Fruit fly (Drosophila melanogaster) whole organism, embryonic: ENCODE results near the gene CG34149.

Experiments
- CG10979 ChIP-seq: fragments of 200-800 bp; sonication (Bioruptor generic); optimal IDR thresholded peaks from 2 replicates; lab custom pipeline; 2018; ENCODE audit warnings: missing biosample characterization, mild to moderate bottlenecking, missing genetic modification characterization, moderate library complexity
- CG11398 ChIP-seq: fragments of 200-800 bp; sonication (Bioruptor generic); optimal IDR thresholded peaks from 2 replicates; lab custom pipeline; 2016; ENCODE audit warnings: missing biosample characterization, missing genetic modification characterization
- CG11456 ChIP-seq: fragments of 200-800 bp; sonication (Bioruptor generic); IDR thresholded peaks from 3 replicates; pipeline ENCODE4 v1.3.6; 2022; ENCODE audit warnings: missing biosample characterization, missing genetic modification characterization
- CG12236 ChIP-seq: fragments of 200-800 bp; sonication (Bioruptor generic); optimal IDR thresholded peaks from 2 replicates; lab custom pipeline; 2016; ENCODE audit warnings: missing biosample characterization, missing genetic modification characterization
- CG13287 ChIP-seq: fragments of 200-800 bp; sonication (Bioruptor generic); IDR thresholded peaks from 2 replicates; pipeline ENCODE4 v1.3.6; 2022; ENCODE audit warnings: missing biosample characterization, missing genetic modification characterization; ENCODE audit not compliant: partially characterized antibody
- CG13894 ChIP-seq: fragments of 200-800 bp; sonication (Bioruptor generic); optimal IDR thresholded peaks from 3 replicates; lab custom pipeline; 2018; ENCODE audit warnings: missing biosample characterization, mild to moderate bottlenecking, missing genetic modification characterization, moderate library complexity
- CG14710 ChIP-seq: fragments of 200-800 bp; sonication (Bioruptor generic); optimal IDR thresholded peaks from 3 replicates; lab custom pipeline; 2019; ENCODE audit warnings: missing biosample characterization, mild to moderate bottlenecking, missing genetic modification characterization, moderate library complexity
- CG15011 ChIP-seq: fragments of 200-800 bp; sonication (Bioruptor generic); optimal IDR thresholded peaks from 3 replicates; lab custom pipeline; 2018; ENCODE audit warnings: missing biosample characterization, mild to moderate bottlenecking, missing genetic modification characterization
- CG15073 ChIP-seq: fragments of 200-800 bp; sonication (Bioruptor generic); optimal IDR thresholded peaks from 2 replicates; lab custom pipeline; 2016; ENCODE audit warnings: missing biosample characterization, missing genetic modification characterization
- CG15269 ChIP-seq: fragments of 200-800 bp; sonication (Bioruptor generic); optimal IDR thresholded peaks from 2 replicates; lab custom pipeline; 2018; ENCODE audit warnings: missing biosample characterization, mild to moderate bottlenecking, missing genetic modification characterization, moderate library complexity
- CG15479 ChIP-seq: fragments of 200-800 bp; sonication (Bioruptor generic); optimal IDR thresholded peaks from 3 replicates; lab custom pipeline; 2019; ENCODE audit warnings: missing biosample characterization, mild to moderate bottlenecking, missing genetic modification characterization, moderate library complexity
- CG18262 ChIP-seq: fragments of 200-800 bp; optimal IDR thresholded peaks from 3 replicates; lab custom pipeline; 2019; ENCODE audit warnings: missing biosample characterization, mild to moderate bottlenecking, missing genetic modification characterization, moderate library complexity
- CG2120 ChIP-seq: fragments of 200-800 bp; sonication (Bioruptor generic); optimal IDR thresholded peaks from 3 replicates; lab custom pipeline; 2016; ENCODE audit warnings: missing biosample characterization, missing genetic modification characterization
- CG31441 ChIP-seq: fragments of 200-800 bp; sonication (Bioruptor generic); IDR thresholded peaks from 2 replicates; pipeline ENCODE4 v1.3.6; 2022; ENCODE audit warnings: missing biosample characterization, missing genetic modification characterization
- CG32772 ChIP-seq: fragments of 200-800 bp; sonication (Bioruptor generic); IDR thresholded peaks from 2 replicates; pipeline ENCODE4 v1.3.6; 2022; ENCODE audit warnings: missing biosample characterization, missing genetic modification characterization
- CG3281 ChIP-seq: fragments of 200-800 bp; sonication (Bioruptor generic); optimal IDR thresholded peaks from 3 replicates; lab custom pipeline; 2017; ENCODE audit warnings: missing biosample characterization, mild to moderate bottlenecking, missing genetic modification characterization
- CG3407 ChIP-seq: fragments of 200-800 bp; sonication (Bioruptor generic); optimal IDR thresholded peaks from 2 replicates; lab custom pipeline; 2018; ENCODE audit warnings: missing biosample characterization, mild to moderate bottlenecking, missing genetic modification characterization
- CG4854 ChIP-seq: fragments of 200-800 bp; sonication (Bioruptor generic); optimal IDR thresholded peaks from 2 replicates; lab custom pipeline; 2016; ENCODE audit warnings: missing biosample characterization, missing genetic modification characterization, inconsistent platforms
- CG6175 ChIP-seq: fragments of 200-800 bp; sonication (Bioruptor generic); IDR thresholded peaks from 3 replicates; pipeline ENCODE4 v1.3.6; 2022; ENCODE audit warnings: missing biosample characterization, missing genetic modification characterization
- CG6854 ChIP-seq: fragments of 200-800 bp; sonication (Bioruptor generic); optimal IDR thresholded peaks from 3 replicates; lab custom pipeline; 2017; ENCODE audit warnings: missing biosample characterization, mild to moderate bottlenecking, missing genetic modification characterization
- CG8765 ChIP-seq: fragments of 200-800 bp; sonication (Bioruptor generic); IDR thresholded peaks from 2 replicates; pipeline ENCODE4 v1.3.6; 2022; ENCODE audit warnings: missing biosample characterization, missing genetic modification characterization
- CG9797 ChIP-seq: fragments of 200-800 bp; sonication (Bioruptor generic); optimal IDR thresholded peaks from 3 replicates; lab custom pipeline; 2018; ENCODE audit warnings: missing biosample characterization, mild to moderate bottlenecking, missing genetic modification characterization
- CG9817 ChIP-seq: fragments of 200-800 bp; sonication (Bioruptor generic); optimal IDR thresholded peaks from 2 replicates; lab custom pipeline; 2018; ENCODE audit warnings: missing biosample characterization, mild to moderate bottlenecking, missing genetic modification characterization, moderate library complexity
- CG9876 ChIP-seq: fragments of 200-800 bp; sonication (Bioruptor generic); optimal IDR thresholded peaks from 2 replicates; lab custom pipeline; 2016; ENCODE audit warnings: missing biosample characterization, missing genetic modification characterization
- D19A ChIP-seq: fragments of 200-800 bp; optimal IDR thresholded peaks from 3 replicates; lab custom pipeline; 2019; ENCODE audit warnings: missing biosample characterization, mild to moderate bottlenecking, missing genetic modification characterization, moderate library complexity
- D19B ChIP-seq: fragments of 200-800 bp; sonication (Bioruptor generic); optimal IDR thresholded peaks from 2 replicates; lab custom pipeline; 2017; ENCODE audit warnings: missing biosample characterization, mild to moderate bottlenecking, missing genetic modification characterization
- Dip3 ChIP-seq: fragments of 200-800 bp; sonication (Bioruptor generic); optimal IDR thresholded peaks from 3 replicates; lab custom pipeline; 2016; ENCODE audit warnings: missing biosample characterization, missing genetic modification characterization
- Dref ChIP-seq: fragments of 200-800 bp; sonication (Bioruptor generic); IDR thresholded peaks from 2 replicates; pipeline ENCODE4 v1.3.6; 2022; ENCODE audit warnings: missing biosample characterization, missing genetic modification characterization
- E2f2 ChIP-seq: fragments of 200-800 bp; sonication (Bioruptor generic); IDR thresholded peaks from 2 replicates; pipeline ENCODE4 v1.3.6; 2022; ENCODE audit warnings: missing biosample characterization, missing genetic modification characterization
- Eip74EF ChIP-seq, 2 experiments: fragments of 200-800 bp in 1 of 2; fragments of >200 bp in 1 of 2; sonication (Bioruptor generic) in 1 of 2; optimal IDR thresholded peaks; 2 replicates each; lab custom pipeline; 2017 to 2019; ENCODE audit warnings: missing biosample characterization in 2 of 2, missing genetic modification characterization in 2 of 2, mild to moderate bottlenecking in 1 of 2, moderate library complexity in 1 of 2
- Elba2 ChIP-seq: fragments of 200-800 bp; sonication (Bioruptor generic); optimal IDR thresholded peaks from 3 replicates; lab custom pipeline; 2016; ENCODE audit warnings: missing biosample characterization, missing genetic modification characterization
- Ets65A ChIP-seq: fragments of 200-800 bp; sonication (Bioruptor generic); peaks from one replicate; lab custom pipeline; 2016; ENCODE audit warnings: missing biosample characterization, missing genetic modification characterization
- Gug ChIP-seq: fragments of 200-800 bp; sonication (Bioruptor generic); IDR thresholded peaks from 4 replicates; pipeline ENCODE4 v1.3.6; 2022; ENCODE audit warnings: missing biosample characterization, missing genetic modification characterization
- HHEX ChIP-seq: fragments of 200-800 bp; sonication (Bioruptor generic); optimal IDR thresholded peaks from 3 replicates; lab custom pipeline; 2017; ENCODE audit warnings: missing biosample characterization, mild to moderate bottlenecking, missing genetic modification characterization, missing genetic modification reagents
- Kr ChIP-seq: fragments of 200-800 bp; sonication (Bioruptor generic); optimal IDR thresholded peaks from 2 replicates; lab custom pipeline; 2017; ENCODE audit warnings: missing biosample characterization, mild to moderate bottlenecking, missing genetic modification characterization
- Lim3 ChIP-seq: fragments of 200-800 bp; sonication (Bioruptor generic); IDR thresholded peaks from 2 replicates; pipeline ENCODE4 v1.3.6; 2022; ENCODE audit warnings: missing biosample characterization, missing genetic modification characterization
- Lpt ChIP-seq: fragments of >200 bp; optimal IDR thresholded peaks from 2 replicates; lab custom pipeline; 2018; ENCODE audit warnings: missing biosample characterization, missing genetic modification characterization
- Rfx ChIP-seq: fragments of 200-800 bp; sonication (Bioruptor generic); IDR thresholded peaks from 2 replicates; pipeline ENCODE4 v1.3.6; 2022; ENCODE audit warnings: missing biosample characterization, missing genetic modification characterization
- Sox100B ChIP-seq: fragments of 200-800 bp; sonication (Bioruptor generic); optimal IDR thresholded peaks from 3 replicates; lab custom pipeline; 2018; ENCODE audit warnings: missing biosample characterization, mild to moderate bottlenecking, missing genetic modification characterization
- Taf1 ChIP-seq: fragments of 200-800 bp; sonication (Bioruptor generic); IDR thresholded peaks from 2 replicates; pipeline ENCODE4 v1.3.6; 2022; ENCODE audit warnings: missing biosample characterization, missing genetic modification characterization
- Tbp ChIP-seq: fragments of >200 bp; optimal IDR thresholded peaks from 2 replicates; lab custom pipeline; 2018; ENCODE audit warnings: missing biosample characterization, missing genetic modification characterization
- ac ChIP-seq: fragments of 200-800 bp; sonication (Bioruptor generic); optimal IDR thresholded peaks from 3 replicates; lab custom pipeline; 2017; ENCODE audit warnings: missing biosample characterization, mild to moderate bottlenecking, missing genetic modification characterization
- dan ChIP-seq: fragments of 200-800 bp; sonication (Bioruptor generic); IDR thresholded peaks from 2 replicates; pipeline ENCODE4 v1.3.6; 2022; ENCODE audit warnings: missing biosample characterization, missing genetic modification characterization
- gro ChIP-seq: fragments of 200-800 bp; sonication (Bioruptor generic); optimal IDR thresholded peaks from 2 replicates; lab custom pipeline; 2016; ENCODE audit warnings: missing biosample characterization, missing genetic modification characterization
- inv ChIP-seq: fragments of 200-800 bp; sonication (Bioruptor generic); IDR thresholded peaks from 2 replicates; pipeline ENCODE4 v1.3.6; 2022; ENCODE audit warnings: missing biosample characterization, missing genetic modification characterization; ENCODE audit not compliant: partially characterized antibody
- mld ChIP-seq: fragments of 200-800 bp; sonication (Bioruptor generic); IDR thresholded peaks from 3 replicates; pipeline ENCODE4 v1.3.6; 2022; ENCODE audit warnings: missing biosample characterization, missing genetic modification characterization; ENCODE audit not compliant: partially characterized antibody
- sim ChIP-seq: fragments of 200-800 bp; sonication (Bioruptor generic); IDR thresholded peaks from 2 replicates; pipeline ENCODE4 v1.3.6; 2022; ENCODE audit warnings: missing biosample characterization, missing genetic modification characterization
- sna ChIP-seq: fragments of 200-800 bp; sonication (Bioruptor generic); IDR thresholded peaks from 2 replicates; pipeline ENCODE4 v1.3.6; 2022; ENCODE audit warnings: missing biosample characterization, missing genetic modification characterization; ENCODE audit not compliant: partially characterized antibody
- vfl ChIP-seq: fragments of 200-800 bp; sonication (Bioruptor generic); optimal IDR thresholded peaks from 2 replicates; lab custom pipeline; 2016; ENCODE audit warnings: missing biosample characterization, missing genetic modification characterization
- wdn ChIP-seq: fragments of 200-800 bp; sonication (Bioruptor generic); IDR thresholded peaks from 2 replicates; pipeline ENCODE4 v1.3.6; 2022; ENCODE audit warnings: missing biosample characterization, missing genetic modification characterization

The CG34149 gene

dm6 chr3R:22358810-22359209 lies 21.1 kb upstream of the CG34149 start (continued):
- TF ChIP-seq CG31441: peak; percentile 85
- peak; percentile 67 for TF ChIP-seq HHEX (GFP tag; lab: Kevin White, UChicago)
- TF ChIP-seq dan (GFP tag; lab: Robert Waterston, UW): no peak
- TF ChIP-seq CG6175 (GFP tag; lab: Robert Waterston, UW): 0 out of 3 replicates have a peak, but pooled peaks have one; percentile 13
- TF ChIP-seq CG9797 (GFP tag; lab: Kevin White, UChicago): no peak
- TF ChIP-seq CG4854: peak; percentile 62
- no peak for TF ChIP-seq mld
- TF ChIP-seq wdn (GFP tag; lab: Robert Waterston, UW): 0 out of 2 replicates have a peak, but pooled peaks have one; percentile 11
- TF ChIP-seq Ets65A (GFP tag; lab: Kevin White, UChicago): no peak
- TF ChIP-seq vfl (GFP tag; lab: Kevin White, UChicago): no peak
- no peak for TF ChIP-seq CG13287 (GFP tag; lab: Robert Waterston, UW)
- peak; percentile 66 for TF ChIP-seq CG12236
- no peak for TF ChIP-seq D19B (GFP tag; lab: Kevin White, UChicago)
- TF ChIP-seq Dref: no peak
- TF ChIP-seq D19A (tag; lab: Kevin White, UChicago): peak; percentile 60
- no peak for TF ChIP-seq CG13894 (tag; lab: Kevin White, UChicago)
- TF ChIP-seq Dip3: no peak
- TF ChIP-seq Rfx (GFP tag; lab: Robert Waterston, UW): peak; percentile 69
- TF ChIP-seq CG15479 (GFP tag; lab: Kevin White, UChicago): peak; percentile 31
- peak; percentile 78 for TF ChIP-seq CG18262 (tag; lab: Kevin White, UChicago)
- peak; percentile 6 for TF ChIP-seq CG9876 (GFP tag; lab: Kevin White, UChicago)
- TF ChIP-seq Lim3 (GFP tag; lab: Robert Waterston, UW): no peak
- TF ChIP-seq CG9817 (tag; lab: Kevin White, UChicago): no peak
- TF ChIP-seq CG10979: peak; percentile 70
- TF ChIP-seq CG2120 (GFP tag; lab: Kevin White, UChicago): peak; percentile 52
- peak; percentile 54; the same call in 1 of the 2 replicates for TF ChIP-seq E2f2
- TF ChIP-seq Taf1 (GFP tag; lab: Robert Waterston, UW): no peak; the same call in 1 of the 2 replicates
- TF ChIP-seq sim: peak; percentile 69
- peak; percentile 33; the same call in 1 of the 4 replicates for TF ChIP-seq Gug (GFP tag; lab: Robert Waterston, UW)
- no peak for TF ChIP-seq Lpt (GFP tag; lab: Kevin White, UChicago)

dm6 chr3R:22362218-22362907 lies 17.6 kb upstream of the CG34149 start, which contains the start of the genes JMJD6, CG7071 and Muted:
TSS of gene JMJD6 (minus strand) at chr3R:22362371.
TSS of gene CG7071 (plus strand) at chr3R:22362620.
TSS of gene Muted (plus strand) at chr3R:22362620.
- TF ChIP-seq Sox100B (GFP tag; lab: Kevin White, UChicago) (peak; percentile 83), sna (GFP tag; lab: Robert Waterston, UW) (peak; percentile 91), CG32772 (GFP tag; lab: Robert Waterston, UW) (peak; percentile 86), CG13287 (GFP tag; lab: Robert Waterston, UW) (peak; percentile 94), CG11398 (GFP tag; lab: Kevin White, UChicago) (peak; percentile 78), CG15073 (GFP tag; lab: Kevin White, UChicago) (no peak), CG14710 (tag; lab: Kevin White, UChicago) (peak; percentile 94), Taf1 (GFP tag; lab: Robert Waterston, UW) (peak; percentile 76), CG15011 (GFP tag; lab: Kevin White, UChicago) (peak; percentile 71), Kr (no peak), Elba2 (GFP tag; lab: Kevin White, UChicago) (peak; percentile 78), CG6854 (GFP tag; lab: Kevin White, UChicago) (peak; percentile 39), ac (GFP tag; lab: Kevin White, UChicago) (peak; percentile 52), CG3407 (peak; percentile 64), CG8765 (GFP tag; lab: Robert Waterston, UW) (peak; percentile 90), CG11456 (GFP tag; lab: Robert Waterston, UW) (peak; percentile 93), Gug (GFP tag; lab: Robert Waterston, UW) (peak; percentile 87), CG15269 (tag; lab: Kevin White, UChicago) (peak; percentile 90), inv (GFP tag; lab: Robert Waterston, UW) (peak; percentile 74), Eip74EF (GFP tag; optimal IDR thresholded peaks at IDR 0.05; lab: Kevin White, UChicago) (peak in 1 of 2 experiments; percentile 62), CG3281 (GFP tag; lab: Kevin White, UChicago) (peak; percentile 92), gro (GFP tag; lab: Kevin White, UChicago) (peak; percentile 93), Tbp (GFP tag; lab: Kevin White, UChicago) (peak; percentile 42)
